Fruit fly (Drosophila melanogaster) whole organism, prepupa: ENCODE measurements around the gene Mnt.

Source experiments
- Blimp-1 ChIP-seq: fragments of 200-800 bp; sonication (Bioruptor generic); optimal IDR thresholded peaks from 3 replicates; lab custom pipeline; 2017; ENCODE audit warnings: missing biosample characterization, missing genetic modification characterization, mild to moderate bottlenecking, moderate library complexity, missing genetic modification reagents
- CG10631 ChIP-seq: fragments of 200-800 bp; sonication (Bioruptor generic); optimal IDR thresholded peaks from 2 replicates; lab custom pipeline; 2016; ENCODE audit warnings: missing biosample characterization, missing genetic modification characterization
- CG10669 ChIP-seq: fragments of 200-800 bp; sonication (Bioruptor generic); optimal IDR thresholded peaks from 3 replicates; lab custom pipeline; 2018; ENCODE audit warnings: missing biosample characterization, mild to moderate bottlenecking, missing genetic modification characterization, moderate library complexity
- CG11762 ChIP-seq: fragments of 200-800 bp; sonication (Bioruptor generic); optimal IDR thresholded peaks from 3 replicates; lab custom pipeline; 2016; ENCODE audit warnings: missing biosample characterization, missing genetic modification characterization; ENCODE audit not compliant: insufficient read depth
- CG11902 ChIP-seq: fragments of 200-800 bp; sonication (Bioruptor generic); optimal IDR thresholded peaks from 3 replicates; lab custom pipeline; 2016; ENCODE audit warnings: missing biosample characterization, missing genetic modification characterization
- CG15336 ChIP-seq: fragments of 200-800 bp; sonication (Bioruptor generic); IDR thresholded peaks from 2 replicates; pipeline ENCODE4 v1.3.6; 2022; ENCODE audit warnings: missing biosample characterization, missing genetic modification characterization
- CG1621 ChIP-seq: fragments of 200-800 bp; sonication (Bioruptor generic); optimal IDR thresholded peaks from 3 replicates; lab custom pipeline; 2018; ENCODE audit warnings: missing biosample characterization, mild to moderate bottlenecking, missing genetic modification characterization
- CG16779 ChIP-seq: fragments of 200-800 bp; sonication (Bioruptor generic); optimal IDR thresholded peaks from 3 replicates; lab custom pipeline; 2017; ENCODE audit warnings: missing biosample characterization, mild to moderate bottlenecking, missing genetic modification characterization
- CG3032 ChIP-seq: fragments of 200-800 bp; optimal IDR thresholded peaks from 2 replicates; lab custom pipeline; 2019; ENCODE audit warnings: missing biosample characterization, mild to moderate bottlenecking, missing genetic modification characterization, moderate library complexity
- CG31627 ChIP-seq: fragments of 200-800 bp; sonication (Bioruptor generic); optimal IDR thresholded peaks from 3 replicates; lab custom pipeline; 2016; ENCODE audit warnings: missing biosample characterization, missing genetic modification characterization
- CG32006 ChIP-seq: fragments of 200-800 bp; sonication (Bioruptor generic); optimal IDR thresholded peaks from 3 replicates; lab custom pipeline; 2017; ENCODE audit warnings: missing biosample characterization, mild to moderate bottlenecking, missing genetic modification characterization
- CG34406 ChIP-seq: fragments of 200-800 bp; sonication (Bioruptor generic); optimal IDR thresholded peaks from 3 replicates; lab custom pipeline; 2016; ENCODE audit warnings: missing biosample characterization, missing genetic modification characterization
- CG6163 ChIP-seq: fragments of 200-800 bp; sonication (Bioruptor generic); IDR thresholded peaks from 3 replicates; pipeline ENCODE4 v1.3.6; 2022; ENCODE audit warnings: missing biosample characterization, missing genetic modification characterization
- CG6276 ChIP-seq: fragments of 200-800 bp; sonication (Bioruptor generic); optimal IDR thresholded peaks from 2 replicates; lab custom pipeline; 2017; ENCODE audit warnings: missing biosample characterization, mild to moderate bottlenecking, missing genetic modification characterization
- CG6808 ChIP-seq: fragments of 200-800 bp; sonication (Bioruptor generic); optimal IDR thresholded peaks from 3 replicates; lab custom pipeline; 2017; ENCODE audit warnings: missing biosample characterization, missing genetic modification characterization, mild to moderate bottlenecking, moderate library complexity, missing genetic modification reagents
- CG6854 ChIP-seq: fragments of 200-800 bp; sonication (Bioruptor generic); optimal IDR thresholded peaks from 2 replicates; lab custom pipeline; 2017; ENCODE audit warnings: missing biosample characterization, mild to moderate bottlenecking, missing genetic modification characterization
- CG7368 ChIP-seq: fragments of 200-800 bp; sonication (Bioruptor generic); optimal IDR thresholded peaks from 3 replicates; lab custom pipeline; 2016; ENCODE audit warnings: missing biosample characterization, missing genetic modification characterization
- CG8119 ChIP-seq: fragments of 200-800 bp; sonication (Bioruptor generic); IDR thresholded peaks from 3 replicates; pipeline ENCODE4 v1.3.6; 2022; ENCODE audit warnings: missing biosample characterization, missing genetic modification characterization
- CG8319 ChIP-seq: fragments of 200-800 bp; sonication (Bioruptor generic); optimal IDR thresholded peaks from 3 replicates; lab custom pipeline; 2016; ENCODE audit warnings: missing biosample characterization, missing genetic modification characterization
- CG9139 ChIP-seq: fragments of 200-800 bp; sonication (Bioruptor generic); optimal IDR thresholded peaks from 3 replicates; lab custom pipeline; 2017; ENCODE audit warnings: missing biosample characterization, mild to moderate bottlenecking, missing genetic modification characterization
- Eip75B ChIP-seq: fragments of 200-800 bp; sonication (Bioruptor generic); optimal IDR thresholded peaks from 3 replicates; lab custom pipeline; 2016; ENCODE audit warnings: missing biosample characterization, missing genetic modification characterization
- Eip78C ChIP-seq: fragments of 200-800 bp; sonication (Bioruptor generic); peaks from one replicate; lab custom pipeline; 2016; ENCODE audit warnings: missing biosample characterization, missing genetic modification characterization
- Eip93F ChIP-seq: fragments of 200-800 bp; sonication (Bioruptor generic); optimal IDR thresholded peaks from 2 replicates; lab custom pipeline; 2016; ENCODE audit warnings: missing biosample characterization, mild to moderate bottlenecking, missing genetic modification characterization
- Ets21C ChIP-seq: fragments of 200-800 bp; sonication (Bioruptor generic); optimal IDR thresholded peaks from 3 replicates; lab custom pipeline; 2016; ENCODE audit warnings: missing biosample characterization, missing genetic modification characterization
- Hr38 ChIP-seq: sonication (Bioruptor generic); optimal IDR thresholded peaks from 2 replicates; lab custom pipeline; 2016; ENCODE audit warnings: missing biosample characterization, missing genetic modification characterization
- Hr39 ChIP-seq: fragments of 200-800 bp; sonication (Bioruptor generic); optimal IDR thresholded peaks from 2 replicates; lab custom pipeline; 2016; ENCODE audit warnings: missing biosample characterization, missing genetic modification characterization
- Met ChIP-seq: fragments of 200-800 bp; sonication (Bioruptor generic); optimal IDR thresholded peaks from 3 replicates; lab custom pipeline; 2016; ENCODE audit warnings: missing biosample characterization, missing genetic modification characterization
- Smox ChIP-seq: fragments of 200-800 bp; sonication (Bioruptor generic); optimal IDR thresholded peaks from 3 replicates; lab custom pipeline; 2016; ENCODE audit warnings: missing biosample characterization, missing genetic modification characterization
- Sox102F ChIP-seq: fragments of 200-800 bp; sonication (Bioruptor generic); optimal IDR thresholded peaks from 2 replicates; lab custom pipeline; 2016; ENCODE audit warnings: missing biosample characterization, mild to moderate bottlenecking, missing genetic modification characterization
- Sox14 ChIP-seq: fragments of 200-800 bp; sonication (Bioruptor generic); optimal IDR thresholded peaks from 3 replicates; lab custom pipeline; 2016; ENCODE audit warnings: missing biosample characterization, missing genetic modification characterization
- achi ChIP-seq: fragments of 200-800 bp; sonication (Bioruptor generic); optimal IDR thresholded peaks from 3 replicates; lab custom pipeline; 2016; ENCODE audit warnings: missing biosample characterization, missing genetic modification characterization
- cyc ChIP-seq: fragments of 200-800 bp; sonication (Bioruptor generic); optimal IDR thresholded peaks from 3 replicates; lab custom pipeline; 2016; ENCODE audit warnings: missing biosample characterization, missing genetic modification characterization
- dsx ChIP-seq: fragments of 200-800 bp; optimal IDR thresholded peaks from 3 replicates; lab custom pipeline; 2019; ENCODE audit warnings: missing biosample characterization, mild to moderate bottlenecking, missing genetic modification characterization, moderate library complexity; ENCODE audit not compliant: poor library complexity, severe bottlenecking
- eg ChIP-seq: fragments of 200-800 bp; sonication (Bioruptor generic); IDR thresholded peaks from 3 replicates; pipeline ENCODE4 v1.3.6; 2022; ENCODE audit warnings: missing biosample characterization, missing genetic modification characterization
- fd85E ChIP-seq: fragments of 200-800 bp; sonication (Bioruptor generic); optimal IDR thresholded peaks from 3 replicates; lab custom pipeline; 2016; ENCODE audit warnings: missing biosample characterization, missing genetic modification characterization
- lz ChIP-seq: fragments of 200-800 bp; sonication (Bioruptor generic); optimal IDR thresholded peaks from 3 replicates; lab custom pipeline; 2016; ENCODE audit warnings: missing biosample characterization, missing genetic modification characterization
- net ChIP-seq: fragments of 200-800 bp; sonication (Bioruptor generic); optimal IDR thresholded peaks from 3 replicates; lab custom pipeline; 2016; ENCODE audit warnings: missing biosample characterization, missing genetic modification characterization
- salr ChIP-seq, 2 experiments: fragments of 200-800 bp; sonication (Bioruptor generic); optimal IDR thresholded peaks; 3 replicates each; lab custom pipeline; 2016 to 2018; ENCODE audit warnings: missing biosample characterization in 2 of 2, missing genetic modification characterization in 2 of 2, mild to moderate bottlenecking in 1 of 2
- ss ChIP-seq, 2 experiments: fragments of 200-800 bp; sonication (Bioruptor generic); optimal IDR thresholded peaks; 2 replicates in 1 of 2; 3 replicates in 1 of 2; lab custom pipeline; 2017 to 2018; ENCODE audit warnings: mild to moderate bottlenecking in 2 of 2, missing biosample characterization in 2 of 2, missing genetic modification characterization in 2 of 2, moderate library complexity in 1 of 2
- svp ChIP-seq: fragments of 200-800 bp; sonication (Bioruptor generic); peaks from one replicate; lab custom pipeline; 2016; ENCODE audit warnings: missing biosample characterization, missing genetic modification characterization
- topi ChIP-seq: fragments of 200-800 bp; sonication (Bioruptor generic); optimal IDR thresholded peaks from 3 replicates; lab custom pipeline; 2016; ENCODE audit warnings: missing biosample characterization, missing genetic modification characterization
- vri ChIP-seq: fragments of 200-800 bp; sonication (Bioruptor generic); optimal IDR thresholded peaks from 3 replicates; lab custom pipeline; 2016; ENCODE audit warnings: missing biosample characterization, mild to moderate bottlenecking, missing genetic modification characterization

Gene Mnt

DNA sequence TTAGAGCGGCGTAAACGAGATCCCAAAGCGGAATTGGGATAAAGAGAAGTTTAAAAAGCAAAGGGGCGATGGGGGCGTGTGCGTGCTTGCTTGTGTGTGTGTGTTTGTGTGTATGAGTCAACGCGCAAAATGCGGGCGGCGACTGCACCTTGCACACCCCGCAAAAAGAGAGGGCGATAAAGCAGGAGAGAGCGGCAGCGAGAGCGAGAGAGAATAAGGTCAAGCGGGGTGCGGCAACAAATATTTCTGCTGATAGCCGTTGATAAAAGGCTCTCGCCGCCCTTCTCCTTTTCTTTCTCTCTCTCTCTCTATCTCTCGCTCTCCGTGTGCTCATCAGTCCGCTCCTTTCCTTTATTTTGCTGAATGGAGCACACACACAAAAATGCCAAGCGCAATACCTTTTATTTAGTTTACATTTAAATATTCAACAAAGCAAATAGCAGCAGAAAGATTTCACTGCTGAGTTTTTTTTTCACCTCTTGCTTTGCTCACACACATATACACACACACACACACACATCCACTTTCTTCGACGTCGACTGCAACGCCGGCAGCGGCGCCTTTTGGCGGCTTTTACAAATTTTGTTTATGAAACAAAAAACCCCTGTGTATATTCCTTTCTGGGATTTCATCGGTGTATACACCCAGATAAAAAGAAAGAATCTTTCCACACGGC lies 47.1 kb downstream of the Mnt start (continued):
- no peak for TF ChIP-seq CG34406 (GFP tag; lab: Kevin White, UChicago)
- TF ChIP-seq CG10631 (GFP tag; lab: Kevin White, UChicago), result no peak
- no peak for TF ChIP-seq CG7368 (GFP tag; lab: Kevin White, UChicago)
- no peak for TF ChIP-seq Met (GFP tag; lab: Kevin White, UChicago)
- TF ChIP-seq CG9139, result no peak
- TF ChIP-seq Hr38 (GFP tag; lab: Kevin White, UChicago), result no peak
- TF ChIP-seq Ets21C, result no peak
- no peak for TF ChIP-seq Sox102F (GFP tag; lab: Kevin White, UChicago)
- peak; percentile 47; the same call in 2 of the 3 replicates for TF ChIP-seq CG8119 (GFP tag; lab: Robert Waterston, UW)
- peak; percentile 73 for TF ChIP-seq CG6854 (GFP tag; lab: Kevin White, UChicago)
- TF ChIP-seq CG6808, result peak; percentile 52
- TF ChIP-seq Sox14, result peak; percentile 29
- no peak for TF ChIP-seq CG31627 (GFP tag; lab: Kevin White, UChicago)
- TF ChIP-seq fd85E (GFP tag; lab: Kevin White, UChicago), result no peak
- no peak for TF ChIP-seq CG10669 (GFP tag; lab: Kevin White, UChicago)
- TF ChIP-seq CG3032, result no peak
- no peak for TF ChIP-seq net (GFP tag; lab: Kevin White, UChicago)
- TF ChIP-seq salr (GFP tag; optimal IDR thresholded peaks at IDR 0.05; lab: Kevin White, UChicago), result no peak

DNA sequence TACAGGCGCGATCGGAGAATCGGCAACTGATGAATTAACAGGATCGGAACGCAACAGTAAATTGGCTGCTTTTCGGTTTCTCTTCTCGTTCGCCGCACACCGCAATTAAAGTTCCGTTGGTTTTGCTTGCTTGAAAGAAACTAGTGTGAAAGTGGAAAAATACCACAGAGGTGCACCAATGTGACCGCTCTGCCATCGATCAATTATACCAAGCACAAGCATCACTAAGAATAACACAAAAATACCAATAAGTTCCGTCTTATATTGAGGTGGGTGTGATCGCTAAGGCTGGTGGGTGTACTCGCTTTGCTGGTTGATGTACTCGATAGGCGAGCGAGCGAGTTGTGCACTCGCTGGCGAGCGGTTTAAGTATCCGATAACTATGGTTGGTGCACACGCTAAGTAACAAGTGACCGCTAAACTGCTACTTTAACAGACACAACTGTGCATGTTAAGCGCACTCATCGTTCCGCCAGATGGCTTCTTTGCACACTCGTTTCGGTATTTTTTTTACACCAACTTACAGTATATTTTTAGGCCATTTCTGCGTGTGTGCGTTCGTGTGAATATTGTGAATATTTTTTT lies 48.0 kb downstream of the Mnt start, which contains the start of the genes Rala and Tlk:
Gene Rala, minus strand, starts transcription at position 156 of the 585 bp plus-strand sequence.
Gene Tlk, plus strand, starts transcription at position 528 of the 585 bp plus-strand sequence.
- TF ChIP-seq CG16779 (tag; lab: Kevin White, UChicago), result peak; percentile 8
- peak; percentile 57 for TF ChIP-seq svp (GFP tag; lab: Kevin White, UChicago)
- no peak for TF ChIP-seq Hr39 (GFP tag; lab: Kevin White, UChicago)
- TF ChIP-seq lz, result no peak
- peak; percentile 8 for TF ChIP-seq net (GFP tag; lab: Kevin White, UChicago)
- no peak for TF ChIP-seq achi
- peak; percentile 27 for TF ChIP-seq Sox102F (GFP tag; lab: Kevin White, UChicago)
- TF ChIP-seq Eip78C (GFP tag; lab: Kevin White, UChicago), result peak; percentile 45
- peak in 1 of 2 experiments; percentile 6 for TF ChIP-seq ss (GFP tag; optimal IDR thresholded peaks at IDR 0.05; lab: Kevin White, UChicago)
- TF ChIP-seq CG11762 (GFP tag; lab: Kevin White, UChicago), result no peak
- TF ChIP-seq CG8319 (GFP tag; lab: Kevin White, UChicago), result no peak
- TF ChIP-seq eg (GFP tag; lab: Robert Waterston, UW), result peak; percentile 52; the same call in 2 of the 3 replicates
- TF ChIP-seq CG8119 (GFP tag; lab: Robert Waterston, UW), result 0 out of 3 replicates have a peak, but pooled peaks have one; percentile 13
- no peak for TF ChIP-seq CG11902 (GFP tag; lab: Kevin White, UChicago)
- TF ChIP-seq CG3032, result no peak
- TF ChIP-seq Blimp-1 (GFP tag; lab: Kevin White, UChicago), result peak; percentile 8
- TF ChIP-seq CG15336 (GFP tag; lab: Robert Waterston, UW), result peak; percentile 13; the same call in 1 of the 2 replicates
- TF ChIP-seq CG1621 (tag; lab: Kevin White, UChicago), result peak; percentile 7
- no peak for TF ChIP-seq Smox (GFP tag; lab: Kevin White, UChicago)
- TF ChIP-seq, all 60 proteins: peak for 11

DNA sequence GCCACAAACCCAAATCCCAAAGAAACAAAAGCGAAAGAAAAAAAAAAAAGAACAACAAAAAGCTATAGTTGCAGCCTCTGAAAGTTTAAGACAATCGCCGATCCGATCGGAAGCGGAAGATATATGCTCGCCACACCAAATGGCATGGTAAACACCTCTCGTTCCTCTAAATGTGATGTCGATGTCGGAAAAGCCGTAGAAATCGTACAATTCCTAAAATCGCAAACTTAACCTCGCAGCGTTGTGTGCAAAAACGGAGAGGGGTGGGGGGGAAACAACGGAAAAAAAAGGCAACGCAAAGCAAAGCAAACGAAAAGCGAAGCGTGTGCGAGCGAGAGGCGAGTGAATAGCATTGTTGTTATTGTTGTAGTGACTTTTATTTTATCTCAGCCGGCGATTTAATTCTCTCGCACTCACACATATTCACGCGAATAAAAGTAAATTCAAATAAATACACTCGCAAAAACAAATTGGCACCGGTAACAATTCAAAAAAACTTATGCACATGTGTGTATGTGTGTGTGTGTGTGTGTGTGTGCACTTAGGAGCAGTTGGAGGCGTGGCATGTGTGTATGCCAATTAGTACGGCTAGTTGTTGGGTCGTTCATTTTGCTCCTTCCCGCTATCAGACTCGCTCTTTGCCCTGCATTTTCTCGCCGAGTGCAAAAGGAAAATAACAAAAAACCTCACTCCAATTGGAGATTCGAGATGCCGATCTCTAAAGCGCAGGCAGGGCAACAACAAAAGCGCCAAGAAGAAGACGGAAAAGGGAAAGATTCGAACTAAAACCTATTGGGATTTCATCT lies 48.8 kb downstream of the Mnt start:
- TF ChIP-seq net (GFP tag; lab: Kevin White, UChicago) (peak; percentile 49), dsx (GFP tag; lab: Kevin White, UChicago) (no peak), CG31627 (GFP tag; lab: Kevin White, UChicago) (peak; percentile 29), CG34406 (GFP tag; lab: Kevin White, UChicago) (peak; percentile 42), cyc (peak; percentile 41), Eip93F (GFP tag; lab: Kevin White, UChicago) (no peak), CG7368 (GFP tag; lab: Kevin White, UChicago) (peak; percentile 9), Met (GFP tag; lab: Kevin White, UChicago) (peak; percentile 40), CG16779 (tag; lab: Kevin White, UChicago) (peak; percentile 32), CG8119 (GFP tag; lab: Robert Waterston, UW) (peak; percentile 65; the same call in 2 of the 3 replicates), Blimp-1 (GFP tag; lab: Kevin White, UChicago) (peak; percentile 7), vri (GFP tag; lab: Kevin White, UChicago) (no peak), CG11762 (GFP tag; lab: Kevin White, UChicago) (no peak), CG8319 (GFP tag; lab: Kevin White, UChicago) (no peak), CG3032 (peak; percentile 38), CG6163 (GFP tag; lab: Robert Waterston, UW) (peak; percentile 74; the same call in 2 of the 3 replicates), CG6276 (GFP tag; lab: Kevin White, UChicago) (peak; percentile 68), topi (GFP tag; lab: Kevin White, UChicago) (peak; percentile 30), Eip75B (GFP tag; lab: Kevin White, UChicago) (no peak), CG32006 (GFP tag; lab: Kevin White, UChicago) (peak; percentile 48)
